Worm (Caenorhabditis elegans) whole organism, L4 larva: ENCODE measurements around the gene T04A11.1.
A peak's percentile ranks its signal among the peaks of the same experiment; 100 is the strongest.

ENCODE experiments used
- aly-2 ChIP-seq: sonication (generic microtip); optimal IDR thresholded peaks from 2 replicates; lab custom pipeline; 2018; ENCODE audit warnings: missing biosample characterization, missing genetic modification characterization
- ceh-32 ChIP-seq: sonication (generic microtip); optimal IDR thresholded peaks from 2 replicates; lab custom pipeline; 2016; ENCODE audit warnings: mild to moderate bottlenecking, missing genetic modification characterization, missing compliant biosample characterization; ENCODE audit not compliant: poor library complexity
- fos-1 ChIP-seq: fragments of 150-350 bp; optimal IDR thresholded peaks from 2 replicates; lab custom pipeline; 2014; ENCODE audit warnings: missing biosample characterization, missing genetic modification characterization
- hif-1 ChIP-seq, 2 experiments: sonication (generic microtip); optimal IDR thresholded peaks; 2 replicates each; lab custom pipeline; 2016 to 2017; ENCODE audit warnings: missing compliant biosample characterization in 2 of 2, missing genetic modification characterization in 2 of 2, missing genetic modification reagents in 2 of 2, missing genotype in 2 of 2, mild to moderate bottlenecking in 1 of 2
- mep-1 ChIP-seq: fragments of 150-350 bp; sonication (generic microtip); optimal IDR thresholded peaks from 3 replicates; lab custom pipeline; 2014; ENCODE audit warnings: missing biosample characterization, missing genetic modification characterization
- nhr-11 ChIP-seq: fragments of 150-350 bp; optimal IDR thresholded peaks from 2 replicates; lab custom pipeline; 2014; ENCODE audit warnings: missing biosample characterization, missing genetic modification characterization
- php-3 ChIP-seq: fragments of 200-800 bp; sonication (Bioruptor generic); IDR thresholded peaks from 2 replicates; pipeline ENCODE4 v1.3.6; 2022; ENCODE audit warnings: missing genetic modification reagents, missing genetic modification characterization, missing compliant biosample characterization
- tra-1 ChIP-seq: fragments of 200-800 bp; sonication (Bioruptor generic); IDR thresholded peaks from 2 replicates; pipeline ENCODE4 v1.3.6; 2022; ENCODE audit warnings: missing genetic modification reagents, missing genetic modification characterization, missing compliant biosample characterization

DNA sequence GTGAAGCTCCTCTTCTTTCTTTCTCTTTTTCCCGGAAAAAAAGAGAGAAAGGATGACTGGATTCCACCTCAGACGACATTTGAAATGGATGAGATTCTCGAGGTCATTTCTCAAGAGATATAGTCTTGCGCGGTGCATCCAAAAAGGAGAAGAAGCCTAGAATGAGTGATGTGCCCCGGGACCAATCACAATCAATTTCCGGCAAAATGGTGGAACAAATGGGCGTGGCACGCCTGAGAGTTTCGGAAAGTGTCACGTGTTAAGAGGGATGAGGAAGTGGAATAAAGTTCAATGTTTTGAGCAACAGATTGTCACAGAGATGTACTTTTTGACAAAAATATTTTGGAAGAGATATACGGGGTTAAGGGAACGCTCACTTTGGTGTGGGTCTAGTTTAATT, 51.2 kb downstream of the T04A11.1 start:
- no peak for TF ChIP-seq php-3
- no peak for TF ChIP-seq tra-1
- TF ChIP-seq fos-1: no peak
- no peak for TF ChIP-seq aly-2 (tag; lab: Kevin White, UChicago)
- TF ChIP-seq hif-1 (tag; optimal IDR thresholded peaks at IDR 0.05; lab: Kevin White, UChicago): no peak
- TF ChIP-seq ceh-32: no peak
- TF ChIP-seq nhr-11 (tag; lab: Kevin White, UChicago): no peak
- TF ChIP-seq mep-1 (tag; lab: Kevin White, UChicago): peak; percentile 9
